Fruit fly (Drosophila melanogaster) whole organism: ENCODE data around the gene Ir8a.

Experiments
- psq ChIP-seq: fragments of >200 bp; optimal IDR thresholded peaks from 2 replicates; lab custom pipeline; 2017
- usp ChIP-seq: fragments of >200 bp; optimal IDR thresholded peaks from 2 replicates; lab custom pipeline; 2017; ENCODE audit warnings: missing biosample characterization, missing genetic modification characterization, mixed read lengths

DNA sequence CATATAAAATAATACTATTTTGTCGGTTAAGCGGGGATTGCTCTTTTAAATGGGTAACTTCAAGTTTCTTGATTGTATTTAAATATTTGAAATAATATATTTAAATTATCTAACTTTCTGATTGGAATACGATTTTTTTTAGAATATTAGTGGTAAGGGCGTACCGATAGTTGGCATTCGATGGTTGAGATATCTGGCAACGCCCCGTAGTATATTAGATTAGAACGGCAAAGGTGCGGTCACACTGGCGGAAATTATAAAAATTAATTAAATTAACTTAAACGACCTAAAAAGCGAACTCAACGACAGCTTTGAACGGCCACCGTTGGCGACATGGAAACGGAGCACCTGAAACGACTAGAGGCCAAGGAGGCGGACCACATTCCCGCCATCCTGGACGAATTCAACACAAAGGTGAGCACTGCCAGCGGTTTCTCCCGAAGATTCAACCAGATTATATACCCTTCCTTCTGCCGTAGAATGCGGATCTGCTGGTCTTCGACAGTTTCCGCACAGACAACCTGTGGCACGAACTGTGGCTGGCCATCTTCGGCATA, 19.7 kb upstream of the Ir8a start, which contains the start of gene ric8a:
- TF ChIP-seq psq (lab: Kevin White, UChicago) (no peak), usp (GFP tag; lab: Kevin White, UChicago) (no peak)
